Worm (Caenorhabditis elegans) whole organism, L3 larva: ENCODE results near the gene F13H10.1.

ENCODE experiments used
- ama-1 ChIP-seq: fragments of 150-350 bp; optimal IDR thresholded peaks from 2 replicates; lab custom pipeline; 2018
- ceh-16 ChIP-seq: sonication (generic microtip); optimal IDR thresholded peaks from 2 replicates; lab custom pipeline; 2017; ENCODE audit warnings: missing biosample characterization, missing genetic modification characterization
- ceh-82 ChIP-seq: fragments of 150-350 bp; optimal IDR thresholded peaks from 2 replicates; lab custom pipeline; 2014; ENCODE audit warnings: missing biosample characterization, missing genetic modification characterization
- fkh-10 ChIP-seq: sonication (generic microtip); optimal IDR thresholded peaks from 2 replicates; lab custom pipeline; 2017; ENCODE audit warnings: missing biosample characterization, missing genetic modification reagents, missing genetic modification characterization
- lin-39 ChIP-seq: fragments of 150-350 bp; optimal IDR thresholded peaks from 2 replicates; lab custom pipeline; 2018; ENCODE audit warnings: missing biosample characterization, missing genetic modification reagents, missing genetic modification characterization
- lsy-12 ChIP-seq: sonication (generic microtip); optimal IDR thresholded peaks from 2 replicates; lab custom pipeline; 2016; ENCODE audit warnings: mild to moderate bottlenecking, missing genetic modification characterization, missing compliant biosample characterization
- nfya-1 ChIP-seq: sonication (generic microtip); optimal IDR thresholded peaks from 2 replicates; lab custom pipeline; 2017; ENCODE audit warnings: missing genetic modification characterization, mild to moderate bottlenecking, missing compliant biosample characterization, antibody characterized with exemption, moderate library complexity; ENCODE audit not compliant: insufficient read depth
- nhr-12 ChIP-seq: fragments of 150-350 bp; optimal IDR thresholded peaks from 2 replicates; lab custom pipeline; 2014; ENCODE audit warnings: missing biosample characterization, missing genetic modification characterization
- skn-1 ChIP-seq: fragments of 150-350 bp; optimal IDR thresholded peaks from 2 replicates; lab custom pipeline; 2014; ENCODE audit warnings: missing biosample characterization, missing genetic modification characterization
- snpc-4 ChIP-seq: fragments of 150-350 bp; optimal IDR thresholded peaks from 2 replicates; lab custom pipeline; 2014; ENCODE audit warnings: missing biosample characterization, missing genetic modification characterization
- unc-62 ChIP-seq: fragments of 150-350 bp; sonication (generic microtip); optimal IDR thresholded peaks from 4 replicates; lab custom pipeline; 2014; ENCODE audit warnings: missing biosample characterization, missing genetic modification reagents, missing genetic modification characterization

- TF ChIP-seq ceh-16 (tag; lab: Kevin White, UChicago) (no peak), snpc-4 (no peak), ama-1 (no peak), unc-62 (no peak), lin-39 (tag; lab: Kevin White, UChicago) (no peak), ceh-82 (tag; lab: Kevin White, UChicago) (no peak), lsy-12 (tag; lab: Kevin White, UChicago) (no peak), skn-1 (no peak), nfya-1 (tag; lab: Kevin White, UChicago) (peak; percentile 1), fkh-10 (GFP tag; lab: Kevin White, UChicago) (no peak), nhr-12 (tag; lab: Kevin White, UChicago) (no peak)
Measured at ce11 chrIV:11008255-11008654, 3.9 kb downstream of the F13H10.1 start.
